Fruit fly (Drosophila melanogaster): ENCODE measurements around the gene Srp68.
A peak's percentile ranks its signal among the peaks of the same experiment; 100 is the strongest.

Srp68 gene

DNA sequence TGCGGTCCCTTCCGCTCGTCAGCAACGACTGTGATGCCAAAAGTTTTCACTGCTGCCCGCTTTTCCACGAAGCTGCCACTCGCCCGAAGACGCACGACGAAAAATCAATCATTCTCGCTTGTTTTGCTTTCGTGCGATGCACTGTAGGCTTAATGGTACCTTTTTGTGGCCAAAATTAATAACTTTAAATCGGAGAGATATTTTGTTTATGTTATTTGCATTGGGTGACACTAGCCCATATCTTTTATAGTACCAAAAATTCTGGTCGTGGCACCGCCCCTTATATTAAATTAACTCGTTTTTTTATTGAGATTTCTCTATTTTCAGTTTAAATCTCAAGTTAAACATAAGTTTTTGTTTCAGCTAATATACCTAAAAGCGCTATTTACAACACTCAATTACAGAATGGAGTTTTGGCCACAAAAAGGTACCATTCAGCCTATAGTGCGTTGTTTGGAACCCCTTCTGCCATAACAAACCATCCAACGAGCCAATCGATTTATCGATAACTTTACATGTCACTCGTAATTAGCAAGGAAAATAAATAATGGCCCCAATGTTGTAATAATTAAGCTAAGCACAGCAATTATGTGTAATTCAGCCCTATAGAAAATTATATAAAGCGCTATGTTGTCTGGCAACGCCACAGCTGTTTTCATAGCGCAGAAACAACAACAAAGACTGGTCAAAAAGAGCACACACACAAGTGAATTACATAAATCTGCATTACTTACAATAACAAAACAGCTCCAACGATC lies 21.5 kb upstream of the Srp68 start (continued):
- peak; percentile 70 for TF ChIP-seq CG2120 (GFP tag; optimal IDR thresholded peaks at IDR 0.05)
- TF ChIP-seq CG6254 (GFP tag; optimal IDR thresholded peaks at IDR 0.05), result no peak
- TF ChIP-seq Xbp1 (GFP tag; optimal IDR thresholded peaks at IDR 0.05), result peak; percentile 42
- TF ChIP-seq CG7963 (GFP tag; IDR thresholded peaks at IDR 0.05; ENCODE audit: partially characterized antibody), result no peak
- TF ChIP-seq unpg (GFP tag; optimal IDR thresholded peaks at IDR 0.05), result peak; percentile 72
- TF ChIP-seq ems (GFP tag; optimal IDR thresholded peaks at IDR 0.05), result peak; percentile 56
- no peak for TF ChIP-seq Sin3A (optimal IDR thresholded peaks at IDR 0.05)
- TF ChIP-seq Taf1 (GFP tag; IDR thresholded peaks at IDR 0.05), result no peak
- peak; percentile 66 for TF ChIP-seq Jarid2 (GFP tag; optimal IDR thresholded peaks at IDR 0.05)
- TF ChIP-seq pan (optimal IDR thresholded peaks at IDR 0.05), result no peak
- TF ChIP-seq pan (GFP tag; optimal IDR thresholded peaks at IDR 0.05 in 1 of 2, IDR thresholded peaks at IDR 0.05 in 1 of 2), result peak in 1 of 2 experiments; percentile 16
- TF ChIP-seq wdn (GFP tag; IDR thresholded peaks at IDR 0.05), result no peak
- TF ChIP-seq CG15269 (tag; optimal IDR thresholded peaks at IDR 0.05), result peak; percentile 77
- no peak for TF ChIP-seq Hr78 (GFP tag; optimal IDR thresholded peaks at IDR 0.05)
- no peak for TF ChIP-seq NC2α (GFP tag; optimal IDR thresholded peaks at IDR 0.05)
- peak; percentile 56 for TF ChIP-seq CG8388 (GFP tag; optimal IDR thresholded peaks at IDR 0.05)
- TF ChIP-seq CG17385 (GFP tag; optimal IDR thresholded peaks at IDR 0.05), result peak; percentile 72
- peak; percentile 68 for TF ChIP-seq CG4328 (GFP tag; optimal IDR thresholded peaks at IDR 0.05)
- TF ChIP-seq crp (GFP tag; optimal IDR thresholded peaks at IDR 0.05), result peak in 1 of 2 experiments; percentile 52
- TF ChIP-seq lmd (GFP tag; IDR thresholded peaks at IDR 0.05), result 0 out of 2 replicates have a peak, but pooled peaks have one; percentile 57
- peak; percentile 57 for TF ChIP-seq CG15011 (GFP tag; optimal IDR thresholded peaks at IDR 0.05)
- TF ChIP-seq grau (tag; optimal IDR thresholded peaks at IDR 0.05), result peak; percentile 76
- TF ChIP-seq CG30431 (GFP tag; optimal IDR thresholded peaks at IDR 0.05), result peak; percentile 9
- TF ChIP-seq CG12391 (tag; optimal IDR thresholded peaks at IDR 0.05), result peak; percentile 70
- TF ChIP-seq nau (GFP tag; optimal IDR thresholded peaks at IDR 0.05), result peak; percentile 60
- peak; percentile 15 for TF ChIP-seq Sry-δ (GFP tag; optimal IDR thresholded peaks at IDR 0.05)
- no peak for TF ChIP-seq seq (GFP tag; IDR thresholded peaks at IDR 0.05)
- peak; percentile 76 for TF ChIP-seq Meics (GFP tag; optimal IDR thresholded peaks at IDR 0.05)
- TF ChIP-seq prd (optimal IDR thresholded peaks at IDR 0.05), result no peak
- peak; percentile 40; the same call in 1 of the 3 replicates for TF ChIP-seq prd (GFP tag; IDR thresholded peaks at IDR 0.05)
- TF ChIP-seq CG12299 (tag; optimal IDR thresholded peaks at IDR 0.05), result peak; percentile 68
- TF ChIP-seq CG9727 (GFP tag; optimal IDR thresholded peaks at IDR 0.05), result peak; percentile 63
- 0 out of 2 replicates have a peak, but pooled peaks have one; percentile 12 for TF ChIP-seq Awh (GFP tag; IDR thresholded peaks at IDR 0.05)
- TF ChIP-seq dm (GFP tag; optimal IDR thresholded peaks at IDR 0.05), result no peak
- peak; percentile 76 for TF ChIP-seq org-1 (GFP tag; optimal IDR thresholded peaks at IDR 0.05)
- TF ChIP-seq CG1233 (GFP tag; optimal IDR thresholded peaks at IDR 0.05), result peak; percentile 49
- peak; percentile 82 for TF ChIP-seq CG13296 (GFP tag; optimal IDR thresholded peaks at IDR 0.05)
- TF ChIP-seq CG5953 (GFP tag; IDR thresholded peaks at IDR 0.05), result no peak
- peak; percentile 57 for TF ChIP-seq disco-r (GFP tag; optimal IDR thresholded peaks at IDR 0.05)
- no peak for TF ChIP-seq CG10565 (GFP tag; optimal IDR thresholded peaks at IDR 0.05)
- TF ChIP-seq CG6272 (GFP tag; IDR thresholded peaks at IDR 0.05), result no peak
- no peak for TF ChIP-seq CG17612 (GFP tag; IDR thresholded peaks at IDR 0.05)
- TF ChIP-seq peb (GFP tag; IDR thresholded peaks at IDR 0.05), result 0 out of 2 replicates have a peak, but pooled peaks have one; percentile 6
- TF ChIP-seq bsh (GFP tag; optimal IDR thresholded peaks at IDR 0.05), result peak; percentile 64
- peak; percentile 70 for TF ChIP-seq Fer3 (tag; optimal IDR thresholded peaks at IDR 0.05)
- TF ChIP-seq CG11504 (tag; optimal IDR thresholded peaks at IDR 0.05), result peak; percentile 80
- peak in 1 of 3 experiments; percentile 46 for TF ChIP-seq lola (GFP tag; optimal IDR thresholded peaks at IDR 0.05)
- peak; percentile 50 for TF ChIP-seq zfh2 (GFP tag; optimal IDR thresholded peaks at IDR 0.05)
- no peak for TF ChIP-seq CG33213 (GFP tag; optimal IDR thresholded peaks at IDR 0.05)
